Worm (Caenorhabditis elegans): Measurements from ENCODE around the gene R10E8.5.

DNA sequence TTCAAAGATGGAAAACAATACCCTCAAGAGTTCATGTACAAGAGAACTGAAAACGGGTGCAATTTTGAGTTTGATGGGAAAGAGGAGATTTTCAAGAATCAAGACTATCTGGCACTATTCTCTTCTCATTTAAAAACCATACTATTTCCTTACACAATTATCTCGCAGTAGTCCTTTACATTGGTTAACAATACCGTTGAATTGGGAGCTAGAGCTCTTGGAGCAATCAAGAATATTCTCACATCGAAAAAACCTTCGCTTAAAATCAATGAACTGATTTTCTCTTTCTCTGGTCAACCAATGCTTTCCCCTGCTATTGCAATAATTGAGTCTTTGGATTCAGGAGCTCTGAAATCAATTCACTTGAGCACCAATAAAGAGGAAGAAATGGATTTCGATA lies 1.1 kb upstream of the R10E8.5 start, which contains the start of gene R10E8.2:
- TF ChIP-seq rnt-1 (tag; optimal IDR thresholded peaks at IDR 0.05): no peak
- TF ChIP-seq nhr-232 (tag; optimal IDR thresholded peaks at IDR 0.05): no peak
- TF ChIP-seq unc-55 (GFP tag; optimal IDR thresholded peaks at IDR 0.05): no peak
- no peak for TF ChIP-seq pqm-1 (tag; optimal IDR thresholded peaks at IDR 0.05)
- no peak for TF ChIP-seq ama-1 (optimal IDR thresholded peaks at IDR 0.05)
- no peak for TF ChIP-seq hlh-6 (tag; optimal IDR thresholded peaks at IDR 0.05)
- TF ChIP-seq nhr-11 (tag; optimal IDR thresholded peaks at IDR 0.05): no peak
- TF ChIP-seq odd-2 (tag; optimal IDR thresholded peaks at IDR 0.05): no peak
- TF ChIP-seq lin-11 (tag; optimal IDR thresholded peaks at IDR 0.05): no peak
- no peak for TF ChIP-seq ceh-18 (tag; optimal IDR thresholded peaks at IDR 0.05)
- no peak for TF ChIP-seq sox-2 (GFP tag; IDR thresholded peaks at IDR 0.05)
- no peak for TF ChIP-seq fkh-10 (GFP tag; optimal IDR thresholded peaks at IDR 0.05)

Measured in whole organism, late embryonic.